Fruit fly (Drosophila melanogaster) whole organism, pupa: ENCODE data around the gene zld.

Experiments
- CG12605 ChIP-seq: fragments of 200-800 bp; sonication (Bioruptor generic); IDR thresholded peaks from 2 replicates; pipeline ENCODE4 v1.3.6; 2022; ENCODE audit warnings: missing biosample characterization, missing genetic modification characterization
- CG13204 ChIP-seq: fragments of 200-800 bp; sonication (Bioruptor generic); optimal IDR thresholded peaks from 2 replicates; lab custom pipeline; 2018; ENCODE audit warnings: missing biosample characterization, mild to moderate bottlenecking, missing genetic modification characterization, moderate library complexity
- CG14655 ChIP-seq: fragments of 200-800 bp; sonication (Bioruptor generic); optimal IDR thresholded peaks from 3 replicates; lab custom pipeline; 2017; ENCODE audit warnings: mild to moderate bottlenecking, missing biosample characterization, missing genetic modification reagents, missing genetic modification characterization
- CG8301 ChIP-seq: fragments of 200-800 bp; sonication (Bioruptor generic); optimal IDR thresholded peaks from 2 replicates; lab custom pipeline; 2018; ENCODE audit warnings: missing biosample characterization, mild to moderate bottlenecking, missing genetic modification characterization
- D1 ChIP-seq: fragments of 200-800 bp; sonication (Bioruptor generic); optimal IDR thresholded peaks from 2 replicates; lab custom pipeline; 2018; ENCODE audit warnings: missing biosample characterization, mild to moderate bottlenecking, missing genetic modification characterization, moderate library complexity
- EcR ChIP-seq: fragments of 200-800 bp; sonication (Bioruptor generic); optimal IDR thresholded peaks from 3 replicates; lab custom pipeline; 2019; ENCODE audit warnings: missing biosample characterization, missing genetic modification characterization, mild to moderate bottlenecking, moderate library complexity, missing genetic modification reagents
- Pif1A ChIP-seq: fragments of 200-800 bp; sonication (Bioruptor generic); optimal IDR thresholded peaks from 3 replicates; lab custom pipeline; 2016; ENCODE audit warnings: missing biosample characterization, missing genetic modification characterization
- Pif1B ChIP-seq: fragments of 200-800 bp; sonication (Bioruptor generic); optimal IDR thresholded peaks from 3 replicates; lab custom pipeline; 2016; ENCODE audit warnings: missing biosample characterization, missing genetic modification characterization
- fd96Ca ChIP-seq: fragments of 200-800 bp; sonication (Bioruptor generic); IDR thresholded peaks from 3 replicates; pipeline ENCODE4 v1.3.6; 2022; ENCODE audit warnings: missing biosample characterization, missing genetic modification characterization
- gl ChIP-seq: fragments of 200-800 bp; sonication (Bioruptor generic); optimal IDR thresholded peaks from 2 replicates; lab custom pipeline; 2018; ENCODE audit warnings: missing biosample characterization, mild to moderate bottlenecking, missing genetic modification characterization
- rn ChIP-seq: fragments of 200-800 bp; sonication (Bioruptor generic); IDR thresholded peaks from 2 replicates; pipeline ENCODE4 v1.3.6; 2022; ENCODE audit warnings: missing biosample characterization, missing genetic modification characterization

DNA sequence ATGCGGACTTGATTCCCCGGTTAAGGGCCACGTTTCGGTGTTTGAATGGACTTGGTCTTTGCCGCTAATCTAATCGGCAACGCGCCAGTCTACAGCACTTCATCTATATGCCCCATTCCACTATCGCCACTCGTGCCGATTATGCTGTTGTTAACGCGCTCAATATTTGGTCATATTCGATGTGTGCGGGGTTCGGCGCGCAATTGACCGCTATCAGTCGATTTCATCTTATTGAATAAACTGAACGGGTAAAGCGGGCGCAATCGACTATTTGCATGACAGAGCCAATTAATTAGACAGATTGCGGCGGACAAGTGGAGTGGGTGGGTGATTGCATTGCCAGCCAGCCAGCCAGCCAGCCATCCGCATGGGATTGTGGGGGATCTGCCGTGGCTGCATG is 31.0 kb downstream of the zld start:
- no peak for TF ChIP-seq gl (tag; lab: Kevin White, UChicago)
- TF ChIP-seq fd96Ca = no peak
- TF ChIP-seq CG8301 (tag; lab: Kevin White, UChicago) = no peak
- TF ChIP-seq CG13204 (GFP tag; lab: Kevin White, UChicago) = no peak
- no peak for TF ChIP-seq EcR (GFP tag; lab: Kevin White, UChicago)
- TF ChIP-seq CG14655 (GFP tag; lab: Kevin White, UChicago) = no peak
- no peak for TF ChIP-seq Pif1A (GFP tag; lab: Kevin White, UChicago)
- no peak for TF ChIP-seq CG12605
- TF ChIP-seq rn (GFP tag; lab: Robert Waterston, UW) = no peak
- no peak for TF ChIP-seq D1 (tag; lab: Kevin White, UChicago)
- TF ChIP-seq Pif1B (GFP tag; lab: Kevin White, UChicago) = no peak
